Worm (Caenorhabditis elegans) whole organism, mixed stage, embryonic: ENCODE data around the gene srg-22.

Experiments
- elt-3 ChIP-seq: fragments of 150-350 bp; optimal IDR thresholded peaks from 2 replicates; lab custom pipeline; 2014; ENCODE audit warnings: missing biosample characterization, missing genetic modification characterization
- hlh-1 ChIP-seq: fragments of 150-350 bp; optimal IDR thresholded peaks from 2 replicates; lab custom pipeline; 2014; ENCODE audit warnings: missing biosample characterization, missing genetic modification reagents, missing genetic modification characterization
- lin-32 ChIP-seq: fragments of 200-800 bp; sonication (Bioruptor generic); optimal IDR thresholded peaks from 2 replicates; lab custom pipeline; 2018; ENCODE audit warnings: mild to moderate bottlenecking, missing genetic modification characterization, missing compliant biosample characterization
- lsy-2 ChIP-seq: fragments of 150-350 bp; optimal IDR thresholded peaks from 2 replicates; lab custom pipeline; 2014; ENCODE audit warnings: missing biosample characterization, missing genetic modification characterization
- nhr-12 ChIP-seq: fragments of 150-350 bp; optimal IDR thresholded peaks from 2 replicates; lab custom pipeline; 2014; ENCODE audit warnings: missing biosample characterization, missing genetic modification characterization
- nhr-237 ChIP-seq: fragments of 150-350 bp; optimal IDR thresholded peaks from 2 replicates; lab custom pipeline; 2014; ENCODE audit warnings: missing biosample characterization, missing genetic modification characterization
- snpc-4 ChIP-seq: fragments of 150-350 bp; optimal IDR thresholded peaks from 2 replicates; lab custom pipeline; 2014; ENCODE audit warnings: missing biosample characterization, missing genetic modification characterization
- unc-39 ChIP-seq: fragments of 150-350 bp; optimal IDR thresholded peaks from 2 replicates; lab custom pipeline; 2014; ENCODE audit warnings: missing biosample characterization, missing genetic modification characterization
- unc-62 ChIP-seq: fragments of 150-350 bp; optimal IDR thresholded peaks from 2 replicates; lab custom pipeline; 2014; ENCODE audit warnings: missing biosample characterization, missing genetic modification reagents, missing genetic modification characterization
- ztf-11 ChIP-seq: fragments of 150-350 bp; optimal IDR thresholded peaks from 2 replicates; lab custom pipeline; 2014; ENCODE audit warnings: missing biosample characterization, missing genetic modification characterization

DNA sequence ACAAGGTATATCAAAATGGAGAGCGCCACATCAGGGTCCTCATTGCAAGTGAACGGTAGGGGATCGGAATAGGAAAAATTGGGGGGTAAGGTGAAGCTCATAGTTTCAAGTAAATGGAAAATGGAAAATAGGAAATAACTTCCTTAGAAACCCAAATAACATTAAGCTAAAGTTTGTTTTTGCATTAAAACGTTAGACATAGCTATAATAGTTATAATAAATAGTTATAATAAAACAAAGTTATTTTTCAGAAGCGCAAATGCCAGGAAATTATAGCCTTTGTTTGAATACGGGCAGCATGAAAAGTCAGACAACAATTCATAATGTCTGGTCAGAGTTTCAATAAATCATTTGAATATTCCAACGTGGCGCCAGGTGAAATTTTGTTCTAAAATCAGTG is 7.3 kb upstream of the srg-22 start, which contains the start of gene srg-24:
- TF ChIP-seq lin-32 (GFP tag; lab: Kevin White, UChicago) (no peak), unc-39 (tag; lab: Kevin White, UChicago) (no peak), unc-62 (GFP tag; lab: Kevin White, UChicago) (no peak), elt-3 (tag; lab: Kevin White, UChicago) (no peak), nhr-12 (tag; lab: Kevin White, UChicago) (no peak), snpc-4 (no peak), lsy-2 (no peak), nhr-237 (tag; lab: Kevin White, UChicago) (no peak), ztf-11 (tag; lab: Kevin White, UChicago) (no peak), hlh-1 (tag; lab: Kevin White, UChicago) (no peak)
